Fruit fly (Drosophila melanogaster) whole organism, embryonic: ENCODE data around the gene CG6607.

Experiments used
- Adf1 ChIP-seq: fragments of 200-800 bp; sonication (Bioruptor generic); IDR thresholded peaks from 2 replicates; pipeline ENCODE4 v1.3.6; 2022; ENCODE audit warnings: missing biosample characterization, missing genetic modification characterization
- Atf6 ChIP-seq: fragments of 200-800 bp; sonication (Bioruptor generic); IDR thresholded peaks from 2 replicates; pipeline ENCODE4 v1.3.6; 2022; ENCODE audit warnings: missing biosample characterization, missing genetic modification characterization
- B-H2 ChIP-seq: fragments of 200-800 bp; sonication (Bioruptor generic); optimal IDR thresholded peaks from 2 replicates; lab custom pipeline; 2018; ENCODE audit warnings: missing biosample characterization, mild to moderate bottlenecking, missing genetic modification characterization
- CG11247 ChIP-seq: fragments of 200-800 bp; sonication (Bioruptor generic); IDR thresholded peaks from 2 replicates; pipeline ENCODE4 v1.3.6; 2022; ENCODE audit warnings: missing biosample characterization, missing genetic modification characterization
- CG11723 ChIP-seq: fragments of 200-800 bp; sonication (Bioruptor generic); optimal IDR thresholded peaks from 2 replicates; lab custom pipeline; 2017; ENCODE audit warnings: missing biosample characterization, mild to moderate bottlenecking, missing genetic modification characterization
- CG12299 ChIP-seq: fragments of 200-800 bp; sonication (Bioruptor generic); optimal IDR thresholded peaks from 2 replicates; lab custom pipeline; 2018; ENCODE audit warnings: missing biosample characterization, mild to moderate bottlenecking, missing genetic modification characterization
- CG12744 ChIP-seq: fragments of 200-800 bp; sonication (Bioruptor generic); optimal IDR thresholded peaks from 2 replicates; lab custom pipeline; 2016; ENCODE audit warnings: missing biosample characterization, missing genetic modification characterization
- CG14014 ChIP-seq: fragments of 200-800 bp; sonication (Bioruptor generic); IDR thresholded peaks from 2 replicates; pipeline ENCODE4 v1.3.6; 2022; ENCODE audit warnings: missing biosample characterization, missing genetic modification characterization
- CG14441 ChIP-seq: fragments of 200-800 bp; sonication (Bioruptor generic); IDR thresholded peaks from 2 replicates; pipeline ENCODE4 v1.3.6; 2022; ENCODE audit warnings: missing biosample characterization, missing genetic modification characterization
- CG1647 ChIP-seq: fragments of 200-800 bp; sonication (Bioruptor generic); optimal IDR thresholded peaks from 3 replicates; lab custom pipeline; 2016; ENCODE audit warnings: missing biosample characterization, missing genetic modification characterization
- CG17802 ChIP-seq: fragments of 200-800 bp; sonication (Bioruptor generic); optimal IDR thresholded peaks from 2 replicates; lab custom pipeline; 2018; ENCODE audit warnings: missing biosample characterization, mild to moderate bottlenecking, missing genetic modification characterization, moderate library complexity
- CG3726 ChIP-seq: fragments of 200-800 bp; sonication (Bioruptor generic); IDR thresholded peaks from 3 replicates; pipeline ENCODE4, ENCODE4 v1.3.6; 2022; ENCODE audit warnings: missing biosample characterization, missing genetic modification characterization
- CG3838 ChIP-seq: fragments of 200-800 bp; sonication (Bioruptor generic); optimal IDR thresholded peaks from 3 replicates; lab custom pipeline; 2016; ENCODE audit warnings: missing biosample characterization, missing genetic modification characterization
- CG42726 ChIP-seq: fragments of 200-800 bp; sonication (Bioruptor generic); IDR thresholded peaks from 2 replicates; pipeline ENCODE4 v1.3.6; 2022; ENCODE audit warnings: missing biosample characterization, missing genetic modification characterization; ENCODE audit not compliant: partially characterized antibody
- CG5180 ChIP-seq: fragments of 200-800 bp; sonication (Bioruptor generic); optimal IDR thresholded peaks from 3 replicates; lab custom pipeline; 2017; ENCODE audit warnings: missing biosample characterization, missing genetic modification characterization, mild to moderate bottlenecking, moderate library complexity, missing genetic modification reagents
- CG5245 ChIP-seq: fragments of 200-800 bp; sonication (Bioruptor generic); optimal IDR thresholded peaks from 3 replicates; lab custom pipeline; 2016; ENCODE audit warnings: missing biosample characterization, missing genetic modification characterization
- CG5953 ChIP-seq: fragments of 200-800 bp; sonication (Bioruptor generic); IDR thresholded peaks from 2 replicates; pipeline ENCODE4 v1.3.6; 2022; ENCODE audit warnings: missing biosample characterization, missing genetic modification characterization
- CG8290 ChIP-seq, 3 experiments: fragments of 200-800 bp; sonication (Bioruptor generic); optimal IDR thresholded peaks; 2 replicates each; lab custom pipeline; 2016 to 2019; ENCODE audit warnings: missing biosample characterization in 3 of 3, missing genetic modification characterization in 3 of 3, mild to moderate bottlenecking in 2 of 3, moderate library complexity in 1 of 3
- Dip3 ChIP-seq: fragments of 200-800 bp; sonication (Bioruptor generic); optimal IDR thresholded peaks from 3 replicates; lab custom pipeline; 2016; ENCODE audit warnings: missing biosample characterization, missing genetic modification characterization
- Dp ChIP-seq: fragments of 200-800 bp; sonication (Bioruptor generic); optimal IDR thresholded peaks from 2 replicates; lab custom pipeline; 2018; ENCODE audit warnings: missing biosample characterization, mild to moderate bottlenecking, missing genetic modification characterization, moderate library complexity
- Drgx ChIP-seq: fragments of 200-800 bp; sonication (Bioruptor generic); IDR thresholded peaks from 2 replicates; pipeline ENCODE4 v1.3.6; 2022; ENCODE audit warnings: missing biosample characterization, missing genetic modification characterization
- Eip74EF ChIP-seq, 2 experiments: fragments of 200-800 bp in 1 of 2; fragments of >200 bp in 1 of 2; sonication (Bioruptor generic) in 1 of 2; optimal IDR thresholded peaks; 2 replicates each; lab custom pipeline; 2017 to 2019; ENCODE audit warnings: missing biosample characterization in 2 of 2, missing genetic modification characterization in 2 of 2, mild to moderate bottlenecking in 1 of 2, moderate library complexity in 1 of 2
- H15 ChIP-seq: fragments of 200-800 bp; sonication (Bioruptor generic); IDR thresholded peaks from 3 replicates; pipeline ENCODE4 v1.3.6; 2022; ENCODE audit warnings: missing biosample characterization, missing genetic modification characterization
- HLH54F ChIP-seq: fragments of 200-800 bp; sonication (Bioruptor generic); optimal IDR thresholded peaks from 3 replicates; lab custom pipeline; 2016; ENCODE audit warnings: missing biosample characterization, missing genetic modification characterization
- Lim3 ChIP-seq: fragments of 200-800 bp; sonication (Bioruptor generic); IDR thresholded peaks from 2 replicates; pipeline ENCODE4 v1.3.6; 2022; ENCODE audit warnings: missing biosample characterization, missing genetic modification characterization
- MTF-1 ChIP-seq: fragments of 200-800 bp; sonication (Bioruptor generic); optimal IDR thresholded peaks from 2 replicates; lab custom pipeline; 2018; ENCODE audit warnings: missing biosample characterization, mild to moderate bottlenecking, missing genetic modification characterization, borderline replicate concordance
- Med ChIP-seq: fragments of 200-800 bp; sonication (Bioruptor generic); peaks from one replicate; lab custom pipeline; 2016; ENCODE audit warnings: missing biosample characterization, missing genetic modification characterization, mild to moderate bottlenecking, inconsistent platforms, moderate library complexity
- NfI ChIP-seq: fragments of 200-800 bp; sonication (Bioruptor generic); optimal IDR thresholded peaks from 3 replicates; lab custom pipeline; 2018; ENCODE audit warnings: missing biosample characterization, mild to moderate bottlenecking, missing genetic modification characterization, moderate library complexity
- PHDP ChIP-seq: fragments of 200-800 bp; sonication (Bioruptor generic); optimal IDR thresholded peaks from 3 replicates; lab custom pipeline; 2018; ENCODE audit warnings: missing biosample characterization, mild to moderate bottlenecking, missing genetic modification characterization, moderate library complexity
- Rfx ChIP-seq: fragments of 200-800 bp; sonication (Bioruptor generic); IDR thresholded peaks from 2 replicates; pipeline ENCODE4 v1.3.6; 2022; ENCODE audit warnings: missing biosample characterization, missing genetic modification characterization
- Sox100B ChIP-seq: fragments of 200-800 bp; sonication (Bioruptor generic); optimal IDR thresholded peaks from 3 replicates; lab custom pipeline; 2018; ENCODE audit warnings: missing biosample characterization, mild to moderate bottlenecking, missing genetic modification characterization
- Sry-δ ChIP-seq: fragments of 200-800 bp; sonication (Bioruptor generic); optimal IDR thresholded peaks from 2 replicates; lab custom pipeline; 2016; ENCODE audit warnings: missing biosample characterization, missing genetic modification characterization
- Vsx1 ChIP-seq: fragments of 200-800 bp; sonication (Bioruptor generic); optimal IDR thresholded peaks from 2 replicates; lab custom pipeline; 2017; ENCODE audit warnings: missing biosample characterization, mild to moderate bottlenecking, missing genetic modification characterization, missing genetic modification reagents
- ato ChIP-seq: fragments of 200-800 bp; sonication (Bioruptor generic); IDR thresholded peaks from 2 replicates; pipeline ENCODE4 v1.3.6; 2022; ENCODE audit warnings: missing biosample characterization, missing genetic modification characterization; ENCODE audit not compliant: partially characterized antibody
- bab2 ChIP-seq: fragments of 200-800 bp; sonication (Bioruptor generic); optimal IDR thresholded peaks from 2 replicates; lab custom pipeline; 2016; ENCODE audit warnings: missing biosample characterization, missing genetic modification characterization
- bbx ChIP-seq: fragments of 200-800 bp; sonication (Bioruptor generic); IDR thresholded peaks from 2 replicates; pipeline ENCODE4 v1.3.6; 2022; ENCODE audit warnings: missing biosample characterization, missing genetic modification characterization; ENCODE audit not compliant: partially characterized antibody
- bigmax ChIP-seq: fragments of 200-800 bp; sonication (Bioruptor generic); optimal IDR thresholded peaks from 2 replicates; lab custom pipeline; 2018; ENCODE audit warnings: missing biosample characterization, mild to moderate bottlenecking, missing genetic modification characterization
- cad ChIP-seq: fragments of >200 bp; optimal IDR thresholded peaks from 2 replicates; lab custom pipeline; 2017; ENCODE audit warnings: missing biosample characterization, missing genetic modification characterization
- chif ChIP-seq, 2 experiments: fragments of 200-800 bp; sonication (Bioruptor generic); optimal IDR thresholded peaks; 3 replicates each; lab custom pipeline; 2016; ENCODE audit warnings: missing biosample characterization in 2 of 2, missing genetic modification characterization in 2 of 2
- dpn ChIP-seq, 2 experiments: fragments of 200-800 bp; sonication (Bioruptor generic); optimal IDR thresholded peaks; 3 replicates each; lab custom pipeline; 2016; ENCODE audit warnings: missing biosample characterization in 2 of 2, missing genetic modification characterization in 2 of 2
- ewg ChIP-seq: fragments of 200-800 bp; sonication (Bioruptor generic); optimal IDR thresholded peaks from 3 replicates; lab custom pipeline; 2017; ENCODE audit warnings: mild to moderate bottlenecking, missing biosample characterization, missing genetic modification reagents, missing genetic modification characterization
- grn ChIP-seq: fragments of 200-800 bp; sonication (Bioruptor generic); optimal IDR thresholded peaks from 3 replicates; lab custom pipeline; 2017; ENCODE audit warnings: missing biosample characterization, missing genetic modification characterization
- hb ChIP-seq: fragments of 200-800 bp; sonication (Bioruptor generic); IDR thresholded peaks from 3 replicates; pipeline ENCODE4 v1.3.6; 2022; ENCODE audit warnings: missing biosample characterization, missing genetic modification characterization; ENCODE audit not compliant: partially characterized antibody
- nom ChIP-seq: fragments of 200-800 bp; sonication (Bioruptor generic); optimal IDR thresholded peaks from 2 replicates; lab custom pipeline; 2017; ENCODE audit warnings: missing biosample characterization, missing genetic modification characterization, mild to moderate bottlenecking, moderate library complexity, missing genetic modification reagents
- psq ChIP-seq: fragments of 200-800 bp; sonication (Bioruptor generic); optimal IDR thresholded peaks from 2 replicates; lab custom pipeline; 2017; ENCODE audit warnings: missing biosample characterization, missing genetic modification characterization
- sens ChIP-seq: fragments of 200-800 bp; sonication (Bioruptor generic); peaks from one replicate; lab custom pipeline; 2016; ENCODE audit warnings: missing biosample characterization, missing genetic modification characterization
- sqz ChIP-seq: fragments of 200-800 bp; sonication (Bioruptor generic); optimal IDR thresholded peaks from 3 replicates; lab custom pipeline; 2018; ENCODE audit warnings: missing biosample characterization, mild to moderate bottlenecking, missing genetic modification characterization
- wek ChIP-seq: fragments of 200-800 bp; sonication (Bioruptor generic); optimal IDR thresholded peaks from 3 replicates; lab custom pipeline; 2018; ENCODE audit warnings: missing biosample characterization, mild to moderate bottlenecking, missing genetic modification characterization, moderate library complexity

Gene CG6607

dm6 chr3R:24543676-24544277 is 15.9 kb downstream of the CG6607 start, which contains the start of gene Cftr (continued):
- peak; percentile 15 for TF ChIP-seq ewg (GFP tag; lab: Kevin White, UChicago)
- peak; percentile 47 for TF ChIP-seq nom (GFP tag; lab: Kevin White, UChicago)
- TF ChIP-seq Adf1 (GFP tag; lab: Robert Waterston, UW): peak; percentile 9; the same call in 1 of the 2 replicates
- peak; percentile 52 for TF ChIP-seq Drgx
- TF ChIP-seq psq (GFP tag; lab: Kevin White, UChicago): no peak
- TF ChIP-seq grn (GFP tag; lab: Kevin White, UChicago): peak; percentile 69
- peak; percentile 56; the same call in 1 of the 2 replicates for TF ChIP-seq CG14441
- TF ChIP-seq Rfx: peak; percentile 81
- TF ChIP-seq CG5245 (GFP tag; lab: Kevin White, UChicago): peak; percentile 10
- TF ChIP-seq CG3726 (GFP tag; lab: Robert Waterston, UW): peak; percentile 59; the same call in 1 of the 3 replicates
- TF ChIP-seq bigmax: no peak
- TF ChIP-seq sens: peak; percentile 87
- TF ChIP-seq Dp (GFP tag; lab: Kevin White, UChicago): peak; percentile 51
- peak; percentile 66; the same call in 1 of the 2 replicates for TF ChIP-seq CG42726 (GFP tag; lab: Robert Waterston, UW)
- TF ChIP-seq Lim3 (GFP tag; lab: Robert Waterston, UW): no peak
- 0 out of 3 replicates have a peak, but pooled peaks have one; percentile 23 for TF ChIP-seq hb (GFP tag; lab: Robert Waterston, UW)
- no peak for TF ChIP-seq Sox100B (GFP tag; lab: Kevin White, UChicago)
- no peak for TF ChIP-seq CG8290 (GFP tag; optimal IDR thresholded peaks at IDR 0.05; lab: Kevin White, UChicago)
- TF ChIP-seq CG8290 (tag; optimal IDR thresholded peaks at IDR 0.05; lab: Kevin White, UChicago): peak in 1 of 2 experiments; percentile 84
- TF ChIP-seq cad (GFP tag; lab: Kevin White, UChicago): no peak
- no peak for TF ChIP-seq CG17802 (tag; lab: Kevin White, UChicago)
- TF ChIP-seq CG12299 (tag; lab: Kevin White, UChicago): no peak
- peak; percentile 85 for TF ChIP-seq B-H2 (GFP tag; lab: Kevin White, UChicago)
- peak in 1 of 2 experiments; percentile 43 for TF ChIP-seq chif (GFP tag; optimal IDR thresholded peaks at IDR 0.05; lab: Kevin White, UChicago)
- peak; percentile 18 for TF ChIP-seq wek
- TF ChIP-seq Sry-δ (GFP tag; lab: Kevin White, UChicago): peak; percentile 86
- peak; percentile 57 for TF ChIP-seq NfI (GFP tag; lab: Kevin White, UChicago)
- no peak for TF ChIP-seq CG11723
- TF ChIP-seq Vsx1 (GFP tag; lab: Kevin White, UChicago): peak; percentile 16
- TF ChIP-seq dpn (GFP tag; optimal IDR thresholded peaks at IDR 0.05; lab: Kevin White, UChicago): peak; percentile 40 to 69
- TF ChIP-seq MTF-1 (GFP tag; lab: Kevin White, UChicago): peak; percentile 70
- TF ChIP-seq bbx (GFP tag; lab: Robert Waterston, UW): peak; percentile 74; the same call in 1 of the 2 replicates
- peak; percentile 46 for TF ChIP-seq CG11247
- TF ChIP-seq CG5180 (GFP tag; lab: Kevin White, UChicago): peak; percentile 37
- TF ChIP-seq CG14014 (GFP tag; lab: Robert Waterston, UW): peak; percentile 65; the same call in 1 of the 2 replicates
- TF ChIP-seq Atf6 (GFP tag; lab: Robert Waterston, UW): peak; percentile 58
- TF ChIP-seq ato (GFP tag; lab: Robert Waterston, UW): peak; percentile 65; the same call in 1 of the 2 replicates
- peak; percentile 43 for TF ChIP-seq CG1647 (GFP tag; lab: Kevin White, UChicago)
- no peak for TF ChIP-seq sqz
- TF ChIP-seq bab2: peak; percentile 37
- TF ChIP-seq PHDP: peak; percentile 15
- TF ChIP-seq Dip3: peak; percentile 41
- peak; percentile 63; the same call in 1 of the 2 replicates for TF ChIP-seq CG5953 (GFP tag; lab: Robert Waterston, UW)
- peak; percentile 57; the same call in 2 of the 3 replicates for TF ChIP-seq H15
- peak; percentile 96 for TF ChIP-seq Med (GFP tag; lab: Kevin White, UChicago)
- TF ChIP-seq HLH54F (GFP tag; lab: Kevin White, UChicago): peak; percentile 46
- TF ChIP-seq CG12744 (GFP tag; lab: Kevin White, UChicago): peak; percentile 70
- no peak for TF ChIP-seq Eip74EF (GFP tag; optimal IDR thresholded peaks at IDR 0.05; lab: Kevin White, UChicago)
- peak; percentile 92 for TF ChIP-seq CG3838 (GFP tag; lab: Kevin White, UChicago)
